Fruit fly (Drosophila melanogaster): ENCODE measurements around the gene Marcal1.

Marcal1 gene

DNA sequence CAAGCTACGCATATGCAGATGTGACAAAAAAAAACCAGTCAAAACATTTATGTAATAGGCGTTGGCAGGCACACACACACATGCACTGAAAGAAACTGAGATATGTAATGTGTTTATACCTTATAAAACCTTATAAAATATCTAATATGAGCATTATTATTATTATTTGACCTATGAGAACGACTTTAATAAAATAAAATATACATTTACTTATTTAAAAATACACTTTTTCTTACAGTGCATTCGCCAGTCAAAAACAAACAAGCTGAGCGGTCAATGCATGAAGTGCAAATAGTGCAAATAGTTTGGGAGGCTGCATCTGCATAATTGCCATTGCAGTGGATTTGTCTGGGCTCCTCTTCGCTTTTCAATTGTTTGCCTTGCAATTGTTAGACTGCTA, 47.3 kb upstream of the Marcal1 start (continued):
- TF ChIP-seq BtbVII (GFP tag; optimal IDR thresholded peaks at IDR 0.05) (peak; percentile 44), Xrp1 (GFP tag; IDR thresholded peaks at IDR 0.05) (peak; percentile 72), sna (GFP tag; IDR thresholded peaks at IDR 0.05; ENCODE audit: partially characterized antibody) (no peak), salm (tag; optimal IDR thresholded peaks at IDR 0.05) (peak; percentile 73), Abd-B (GFP tag; optimal IDR thresholded peaks at IDR 0.05) (peak; percentile 31), CG17612 (GFP tag; IDR thresholded peaks at IDR 0.05) (no peak), al (GFP tag; IDR thresholded peaks at IDR 0.05) (no peak), Atf6 (GFP tag; IDR thresholded peaks at IDR 0.05) (peak; percentile 57; the same call in 1 of the 2 replicates), NK7.1 (GFP tag; optimal IDR thresholded peaks at IDR 0.05) (no peak), nau (GFP tag; optimal IDR thresholded peaks at IDR 0.05) (peak; percentile 74), croc (GFP tag; conservative IDR thresholded peaks at IDR 0.05) (peak; percentile 17; the same call in 2 of the 3 replicates), CG12659 (GFP tag; optimal IDR thresholded peaks at IDR 0.05) (peak; percentile 70), CG7556 (GFP tag; optimal IDR thresholded peaks at IDR 0.05) (peak; percentile 75), Ada2b (GFP tag; IDR thresholded peaks at IDR 0.05) (peak; percentile 83), Poxn (GFP tag; IDR thresholded peaks at IDR 0.05) (no peak), CG4404 (GFP tag; IDR thresholded peaks at IDR 0.05) (no peak), CG16815 (GFP tag; optimal IDR thresholded peaks at IDR 0.05) (no peak), mirr (GFP tag; optimal IDR thresholded peaks at IDR 0.05) (no peak), Eip74EF (GFP tag; optimal IDR thresholded peaks at IDR 0.05) (peak in 1 of 2 experiments; percentile 84), tap (tag; optimal IDR thresholded peaks at IDR 0.05) (peak; percentile 80), usp (GFP tag; optimal IDR thresholded peaks at IDR 0.05) (no peak), ind (GFP tag; optimal IDR thresholded peaks at IDR 0.05) (peak; percentile 54), tup (GFP tag; optimal IDR thresholded peaks at IDR 0.05) (no peak), CG33557 (GFP tag; optimal IDR thresholded peaks at IDR 0.05) (no peak), Taf1 (GFP tag; IDR thresholded peaks at IDR 0.05) (peak; percentile 12; the same call in 1 of the 2 replicates), CG11085 (GFP tag; IDR thresholded peaks at IDR 0.05) (no peak), CG10543 (GFP tag; optimal IDR thresholded peaks at IDR 0.05) (no peak), vfl (GFP tag; optimal IDR thresholded peaks at IDR 0.05) (no peak), CG17829 (tag; optimal IDR thresholded peaks at IDR 0.05) (peak; percentile 72), CG6272 (GFP tag; IDR thresholded peaks at IDR 0.05) (no peak), esg (GFP tag; conservative IDR thresholded peaks at IDR 0.05) (peak; percentile 75), CG13624 (GFP tag; optimal IDR thresholded peaks at IDR 0.05) (no peak), wor (GFP tag; IDR thresholded peaks at IDR 0.05) (peak; percentile 71), jigr1 (GFP tag; IDR thresholded peaks at IDR 0.05) (no peak), CG42726 (GFP tag; IDR thresholded peaks at IDR 0.05; ENCODE audit: partially characterized antibody) (no peak), slbo (GFP tag; IDR thresholded peaks at IDR 0.05) (peak; percentile 49; the same call in 1 of the 2 replicates), CG2875 (GFP tag; optimal IDR thresholded peaks at IDR 0.05) (peak; percentile 74), CG6175 (GFP tag; IDR thresholded peaks at IDR 0.05) (no peak), D19A (tag; optimal IDR thresholded peaks at IDR 0.05) (peak; percentile 58), ttk (GFP tag; IDR thresholded peaks at IDR 0.05) (peak; percentile 84), z (GFP tag; IDR thresholded peaks at IDR 0.05) (no peak), Ssrp (tag; optimal IDR thresholded peaks at IDR 0.05) (peak; percentile 67), h (optimal IDR thresholded peaks at IDR 0.05) (no peak), zfh1 (GFP tag; IDR thresholded peaks at IDR 0.05) (peak; percentile 67), Hey (tag; optimal IDR thresholded peaks at IDR 0.05) (no peak), ATbp (GFP tag; optimal IDR thresholded peaks at IDR 0.05) (peak; percentile 81), CG12744 (GFP tag; optimal IDR thresholded peaks at IDR 0.05) (no peak), rib (GFP tag; IDR thresholded peaks at IDR 0.05) (no peak), CG13296 (GFP tag; optimal IDR thresholded peaks at IDR 0.05) (peak; percentile 80), Six4 (GFP tag; optimal IDR thresholded peaks at IDR 0.05) (peak; percentile 50), CG30431 (GFP tag; optimal IDR thresholded peaks at IDR 0.05) (no peak), Nf-YA (GFP tag; IDR thresholded peaks at IDR 0.05) (peak; percentile 60; the same call in 1 of the 2 replicates)

Data from whole organism, embryonic.